Worm (Caenorhabditis elegans) whole organism, young adult: ENCODE data around the gene Y57G11C.8.

Source experiments
- C17E4.6 ChIP-seq: fragments of 200-800 bp; sonication (Bioruptor generic); IDR thresholded peaks from 2 replicates; pipeline ENCODE4 v1.3.6; 2022; ENCODE audit warnings: missing genetic modification reagents, missing genetic modification characterization, missing compliant biosample characterization
- bed-1 ChIP-seq: fragments of 200-800 bp; sonication (Bioruptor generic); IDR thresholded peaks from 2 replicates; pipeline ENCODE4 v1.3.6; 2022; ENCODE audit warnings: missing genetic modification reagents, missing genetic modification characterization, missing compliant biosample characterization
- dox-1 ChIP-seq: fragments of 200-800 bp; sonication (Bioruptor generic); IDR thresholded peaks from 2 replicates; pipeline ENCODE4 v1.3.6; 2022; ENCODE audit warnings: missing genetic modification reagents, missing genetic modification characterization, missing compliant biosample characterization
- gei-17 ChIP-seq: fragments of 200-800 bp; sonication (Bioruptor generic); optimal IDR thresholded peaks from 2 replicates; lab custom pipeline; 2018; ENCODE audit warnings: mild to moderate bottlenecking, missing genetic modification characterization, missing compliant biosample characterization
- mes-4 ChIP-seq: sonication (generic microtip); optimal IDR thresholded peaks from 2 replicates; lab custom pipeline; 2016; ENCODE audit warnings: missing genotype, missing genetic modification characterization, missing compliant biosample characterization

ce11 chrIV:14757786-14758185 is 23.9 kb upstream of the Y57G11C.8 start:
- TF ChIP-seq C17E4.6 (GFP tag; lab: Robert Waterston, UW) (no peak), bed-1 (GFP tag; lab: Robert Waterston, UW) (no peak), gei-17 (GFP tag; lab: Kevin White, UChicago) (no peak), dox-1 (GFP tag; lab: Robert Waterston, UW) (no peak), mes-4 (tag; lab: Kevin White, UChicago) (no peak)
